Fruit fly (Drosophila melanogaster): ENCODE data around the gene CG11034.

The CG11034 gene

dm6 chr2L:5799435-5800387 is 5.5 kb upstream of the CG11034 start, which contains the start of gene CG9171 (continued):
- TF ChIP-seq CG30020 (tag; optimal IDR thresholded peaks at IDR 0.05) (peak; percentile 83), CG3281 (GFP tag; optimal IDR thresholded peaks at IDR 0.05) (no peak), CG7786 (GFP tag; optimal IDR thresholded peaks at IDR 0.05) (no peak), sna (GFP tag; IDR thresholded peaks at IDR 0.05; ENCODE audit: partially characterized antibody) (0 out of 2 replicates have a peak, but pooled peaks have one; percentile 32), CG12391 (tag; optimal IDR thresholded peaks at IDR 0.05) (peak; percentile 61), Aef1 (GFP tag; IDR thresholded peaks at IDR 0.05) (peak; percentile 39; the same call in 2 of the 3 replicates), CG9215 (GFP tag; IDR thresholded peaks at IDR 0.05) (peak; percentile 11), CG12769 (tag; optimal IDR thresholded peaks at IDR 0.05) (peak; percentile 75), kah (GFP tag; optimal IDR thresholded peaks at IDR 0.05) (peak; percentile 45), ems (GFP tag; optimal IDR thresholded peaks at IDR 0.05) (peak; percentile 18), CG31224 (GFP tag; IDR thresholded peaks at IDR 0.05) (0 out of 2 replicates have a peak, but pooled peaks have one; percentile 0), Dek (tag; optimal IDR thresholded peaks at IDR 0.05) (peak; percentile 54), CG9876 (GFP tag; optimal IDR thresholded peaks at IDR 0.05) (no peak), Dip3 (GFP tag; optimal IDR thresholded peaks at IDR 0.05) (no peak), CG4617 (GFP tag; optimal IDR thresholded peaks at IDR 0.05; ENCODE audit: borderline replicate concordance) (no peak), mld (GFP tag; IDR thresholded peaks at IDR 0.05; ENCODE audit: partially characterized antibody) (0 out of 3 replicates have a peak, but pooled peaks have one; percentile 52), CG2712 (tag; optimal IDR thresholded peaks at IDR 0.05) (peak; percentile 57), CG7928 (GFP tag; optimal IDR thresholded peaks at IDR 0.05) (peak; percentile 55), ap (GFP tag; IDR thresholded peaks at IDR 0.05) (no peak), CG6683 (GFP tag; optimal IDR thresholded peaks at IDR 0.05) (no peak), ftz-f1 (GFP tag; optimal IDR thresholded peaks at IDR 0.05) (peak; percentile 26), tna (GFP tag; IDR thresholded peaks at IDR 0.05; ENCODE audit: partially characterized antibody) (peak; percentile 11; the same call in 1 of the 2 replicates), slbo (GFP tag; IDR thresholded peaks at IDR 0.05) (peak; percentile 41), dmrt99B (tag; optimal IDR thresholded peaks at IDR 0.05) (peak; percentile 14), CG17829 (tag; optimal IDR thresholded peaks at IDR 0.05) (peak; percentile 37), cg (GFP tag; optimal IDR thresholded peaks at IDR 0.05) (peak; percentile 65), psq (GFP tag; optimal IDR thresholded peaks at IDR 0.05) (peak; percentile 67), Doc2 (GFP tag; IDR thresholded peaks at IDR 0.05) (no peak), wek (GFP tag; optimal IDR thresholded peaks at IDR 0.05) (peak; percentile 13), CG4328 (GFP tag; optimal IDR thresholded peaks at IDR 0.05) (no peak), chif (GFP tag; optimal IDR thresholded peaks at IDR 0.05) (no peak), yki (optimal IDR thresholded peaks at IDR 0.05) (peak; percentile 44), ken (GFP tag; IDR thresholded peaks at IDR 0.05) (peak; percentile 23; the same call in 2 of the 3 replicates), MTF-1 (GFP tag; optimal IDR thresholded peaks at IDR 0.05; ENCODE audit: borderline replicate concordance) (peak; percentile 44), CG10462 (GFP tag; optimal IDR thresholded peaks at IDR 0.05) (no peak), Vsx1 (GFP tag; optimal IDR thresholded peaks at IDR 0.05) (peak; percentile 24), Hsf (GFP tag; optimal IDR thresholded peaks at IDR 0.05) (peak; percentile 3), vnd (GFP tag; IDR thresholded peaks at IDR 0.05; ENCODE audit: partially characterized antibody) (no peak), aop (GFP tag; IDR thresholded peaks at IDR 0.05) (no peak), HLHmδ (GFP tag; optimal IDR thresholded peaks at IDR 0.05) (peak; percentile 74), pho (GFP tag; optimal IDR thresholded peaks at IDR 0.05) (peak; percentile 42), MESR4 (GFP tag; optimal IDR thresholded peaks at IDR 0.05) (peak; percentile 42), cad (GFP tag; optimal IDR thresholded peaks at IDR 0.05) (no peak), CG4360 (GFP tag; IDR thresholded peaks at IDR 0.05) (peak; percentile 89), CrebB (tag; optimal IDR thresholded peaks at IDR 0.05) (no peak), CG9797 (GFP tag; optimal IDR thresholded peaks at IDR 0.05) (peak; percentile 97), CG6765 (GFP tag; optimal IDR thresholded peaks at IDR 0.05) (no peak), CG30403 (GFP tag; optimal IDR thresholded peaks at IDR 0.05) (peak; percentile 24)

All from whole organism, embryonic.